Worm (Caenorhabditis elegans) whole organism, L3 larva: ENCODE measurements around the gene lgc-49.

ENCODE experiments used
- R02D3.7 ChIP-seq: fragments of 150-350 bp; optimal IDR thresholded peaks from 2 replicates; lab custom pipeline; 2014; ENCODE audit warnings: missing biosample characterization, missing genetic modification characterization
- ZK546.5 ChIP-seq: sonication (generic microtip); optimal IDR thresholded peaks from 2 replicates; lab custom pipeline; 2017; ENCODE audit warnings: missing biosample characterization, missing genetic modification characterization
- aly-2 ChIP-seq: fragments of 150-350 bp; optimal IDR thresholded peaks from 2 replicates; lab custom pipeline; 2014; ENCODE audit warnings: missing biosample characterization, missing genetic modification characterization
- ama-1 ChIP-seq: fragments of 150-350 bp; optimal IDR thresholded peaks from 2 replicates; lab custom pipeline; 2018
- ceh-16 ChIP-seq: sonication (generic microtip); optimal IDR thresholded peaks from 2 replicates; lab custom pipeline; 2017; ENCODE audit warnings: missing biosample characterization, missing genetic modification characterization
- ceh-82 ChIP-seq: fragments of 150-350 bp; optimal IDR thresholded peaks from 2 replicates; lab custom pipeline; 2014; ENCODE audit warnings: missing biosample characterization, missing genetic modification characterization
- ceh-9 ChIP-seq: sonication (generic microtip); optimal IDR thresholded peaks from 2 replicates; lab custom pipeline; 2018; ENCODE audit warnings: missing biosample characterization, missing genetic modification characterization
- daf-12 ChIP-seq: fragments of 150-350 bp; optimal IDR thresholded peaks from 2 replicates; lab custom pipeline; 2014; ENCODE audit warnings: missing biosample characterization, missing genetic modification reagents, missing genetic modification characterization
- egl-27 ChIP-seq: sonication (generic microtip); optimal IDR thresholded peaks from 4 replicates; lab custom pipeline; 2017; ENCODE audit warnings: missing biosample characterization, missing genetic modification reagents, missing genetic modification characterization
- egl-5 ChIP-seq: fragments of 150-350 bp; optimal IDR thresholded peaks from 2 replicates; lab custom pipeline; 2017; ENCODE audit warnings: missing biosample characterization, missing genetic modification reagents, missing genetic modification characterization, inconsistent platforms
- elt-1 ChIP-seq: fragments of 150-350 bp; optimal IDR thresholded peaks from 2 replicates; lab custom pipeline; 2014; ENCODE audit warnings: missing biosample characterization, missing genetic modification characterization
- elt-2 ChIP-seq: sonication (generic microtip); optimal IDR thresholded peaks from 2 replicates; lab custom pipeline; 2016; ENCODE audit warnings: missing genetic modification reagents, mild to moderate bottlenecking, missing genetic modification characterization, missing compliant biosample characterization
- eor-1 ChIP-seq, 2 experiments: fragments of 150-350 bp; optimal IDR thresholded peaks; 2 replicates each; lab custom pipeline; 2014 to 2018; ENCODE audit warnings: missing biosample characterization in 2 of 2, missing genetic modification characterization in 2 of 2
- fkh-10 ChIP-seq: sonication (generic microtip); optimal IDR thresholded peaks from 2 replicates; lab custom pipeline; 2017; ENCODE audit warnings: missing biosample characterization, missing genetic modification reagents, missing genetic modification characterization
- fkh-2 ChIP-seq: fragments of 150-350 bp; optimal IDR thresholded peaks from 2 replicates; lab custom pipeline; 2014; ENCODE audit warnings: missing biosample characterization, missing genetic modification reagents, missing genetic modification characterization
- hmg-11 ChIP-seq: sonication (generic microtip); optimal IDR thresholded peaks from 2 replicates; lab custom pipeline; 2016; ENCODE audit warnings: missing genetic modification characterization, missing compliant biosample characterization
- lin-15B ChIP-seq: fragments of 150-350 bp; optimal IDR thresholded peaks from 2 replicates; lab custom pipeline; 2014; ENCODE audit warnings: missing biosample characterization, missing genetic modification characterization
- lin-39 ChIP-seq: fragments of 150-350 bp; optimal IDR thresholded peaks from 2 replicates; lab custom pipeline; 2018; ENCODE audit warnings: missing biosample characterization, missing genetic modification reagents, missing genetic modification characterization
- lsy-12 ChIP-seq: sonication (generic microtip); optimal IDR thresholded peaks from 2 replicates; lab custom pipeline; 2016; ENCODE audit warnings: mild to moderate bottlenecking, missing genetic modification characterization, missing compliant biosample characterization
- mdl-1 ChIP-seq: fragments of 150-350 bp; optimal IDR thresholded peaks from 2 replicates; lab custom pipeline; 2014; ENCODE audit warnings: missing biosample characterization, missing genetic modification characterization
- mml-1 ChIP-seq: fragments of 150-350 bp; sonication (generic microtip); optimal IDR thresholded peaks from 3 replicates; lab custom pipeline; 2014; ENCODE audit warnings: missing biosample characterization, missing genetic modification characterization
- nfya-1 ChIP-seq: sonication (generic microtip); optimal IDR thresholded peaks from 2 replicates; lab custom pipeline; 2017; ENCODE audit warnings: missing genetic modification characterization, mild to moderate bottlenecking, missing compliant biosample characterization, antibody characterized with exemption, moderate library complexity; ENCODE audit not compliant: insufficient read depth
- nhr-11 ChIP-seq: fragments of 150-350 bp; optimal IDR thresholded peaks from 2 replicates; lab custom pipeline; 2014; ENCODE audit warnings: missing biosample characterization, missing genetic modification characterization
- nhr-12 ChIP-seq: fragments of 150-350 bp; optimal IDR thresholded peaks from 2 replicates; lab custom pipeline; 2014; ENCODE audit warnings: missing biosample characterization, missing genetic modification characterization
- nhr-23 ChIP-seq: fragments of 150-350 bp; optimal IDR thresholded peaks from 2 replicates; lab custom pipeline; 2014; ENCODE audit warnings: missing biosample characterization, missing genetic modification reagents, missing genetic modification characterization
- nhr-25 ChIP-seq: sonication (generic microtip); optimal IDR thresholded peaks from 2 replicates; lab custom pipeline; 2017; ENCODE audit warnings: missing biosample characterization, missing genetic modification characterization
- nhr-28 ChIP-seq: fragments of 150-350 bp; optimal IDR thresholded peaks from 2 replicates; lab custom pipeline; 2014; ENCODE audit warnings: missing biosample characterization, missing genetic modification characterization
- nhr-43 ChIP-seq: sonication (generic microtip); optimal IDR thresholded peaks from 2 replicates; lab custom pipeline; 2016; ENCODE audit warnings: mild to moderate bottlenecking, missing genetic modification characterization, missing compliant biosample characterization; ENCODE audit not compliant: poor library complexity, severe bottlenecking
- nhr-67 ChIP-seq: fragments of 150-350 bp; optimal IDR thresholded peaks from 2 replicates; lab custom pipeline; 2014; ENCODE audit warnings: missing biosample characterization, missing genetic modification characterization
- nhr-76 ChIP-seq: fragments of 150-350 bp; sonication (generic microtip); optimal IDR thresholded peaks from 5 replicates; lab custom pipeline; 2014; ENCODE audit warnings: missing biosample characterization, missing genetic modification characterization
- nhr-77 ChIP-seq: fragments of 150-350 bp; optimal IDR thresholded peaks from 2 replicates; lab custom pipeline; 2014; ENCODE audit warnings: missing biosample characterization, missing genetic modification characterization
- pha-4 ChIP-seq: fragments of 150-350 bp; optimal IDR thresholded peaks from 2 replicates; lab custom pipeline; 2014; ENCODE audit warnings: missing biosample characterization, missing genetic modification reagents, missing genetic modification characterization
- pqm-1 ChIP-seq: fragments of 150-350 bp; optimal IDR thresholded peaks from 2 replicates; lab custom pipeline; 2017; ENCODE audit warnings: missing biosample characterization, missing genetic modification characterization, inconsistent platforms
- sea-2 ChIP-seq: fragments of 150-350 bp; sonication (generic microtip); optimal IDR thresholded peaks from 4 replicates; lab custom pipeline; 2014; ENCODE audit warnings: missing biosample characterization, missing genetic modification reagents, missing genetic modification characterization
- skn-1 ChIP-seq: fragments of 150-350 bp; optimal IDR thresholded peaks from 2 replicates; lab custom pipeline; 2014; ENCODE audit warnings: missing biosample characterization, missing genetic modification characterization
- snpc-4 ChIP-seq: fragments of 150-350 bp; optimal IDR thresholded peaks from 2 replicates; lab custom pipeline; 2014; ENCODE audit warnings: missing biosample characterization, missing genetic modification characterization
- tbx-2 ChIP-seq: sonication (generic microtip); optimal IDR thresholded peaks from 2 replicates; lab custom pipeline; 2016; ENCODE audit warnings: mild to moderate bottlenecking, missing genetic modification characterization, missing compliant biosample characterization
- unc-39 ChIP-seq: sonication (generic microtip); optimal IDR thresholded peaks from 4 replicates; lab custom pipeline; 2017; ENCODE audit warnings: missing biosample characterization, missing genetic modification characterization
- unc-62 ChIP-seq: fragments of 150-350 bp; sonication (generic microtip); optimal IDR thresholded peaks from 4 replicates; lab custom pipeline; 2014; ENCODE audit warnings: missing biosample characterization, missing genetic modification reagents, missing genetic modification characterization
- ztf-11 ChIP-seq: fragments of 150-350 bp; optimal IDR thresholded peaks from 2 replicates; lab custom pipeline; 2014; ENCODE audit warnings: missing biosample characterization, missing genetic modification characterization

lgc-49 gene

DNA sequence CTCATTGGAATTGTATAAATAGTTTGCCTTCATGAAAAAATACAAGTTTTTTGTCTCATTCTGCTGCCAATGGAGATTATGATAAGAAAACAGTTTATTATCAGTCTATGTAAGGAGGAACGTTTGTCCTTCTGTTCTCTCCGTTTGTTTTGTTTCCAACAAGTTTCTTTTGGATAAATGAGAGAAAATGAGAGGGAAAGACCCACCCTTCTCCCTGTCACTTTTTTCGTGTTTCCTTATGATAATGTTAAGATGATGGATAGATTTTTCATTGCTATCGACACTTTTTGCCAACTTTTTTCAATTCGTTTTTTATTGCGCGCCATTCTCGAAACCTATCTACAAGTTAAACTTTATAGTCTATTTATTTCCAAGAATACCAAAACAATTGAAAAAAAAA is 40.1 kb downstream of the lgc-49 start:
- TF ChIP-seq R02D3.7 (tag; lab: Kevin White, UChicago) (no peak), nhr-43 (peak; percentile 30)

DNA sequence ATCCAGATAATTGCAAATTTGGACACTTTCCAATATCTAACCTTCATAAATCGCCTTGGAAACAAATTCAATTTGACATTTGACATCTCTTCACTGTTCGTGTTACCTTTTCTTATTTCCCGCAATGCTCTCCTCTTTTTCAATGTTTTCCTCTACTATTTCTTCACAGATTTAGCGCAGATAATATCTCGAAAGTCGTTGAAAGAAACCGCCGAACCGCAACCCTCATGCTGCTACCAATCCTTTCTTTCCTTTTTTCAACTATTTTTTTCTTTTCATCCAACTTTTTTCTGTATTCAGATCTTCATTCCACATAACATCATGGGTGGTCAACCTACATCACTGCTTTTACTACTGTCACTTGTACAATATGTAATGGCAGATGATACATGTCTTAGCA is 43.3 kb downstream of the lgc-49 start, which contains the start of gene T19B10.5:
Gene T19B10.5 (plus strand): TSS at position 301 of the 400 bp plus-strand sequence.
- TF ChIP-seq nhr-23 (tag; lab: Kevin White, UChicago) (no peak), unc-62 (no peak), daf-12 (tag; lab: Kevin White, UChicago) (no peak), hmg-11 (tag; lab: Kevin White, UChicago) (no peak), nhr-11 (tag; lab: Kevin White, UChicago) (no peak), lsy-12 (no peak), nfya-1 (tag; lab: Kevin White, UChicago) (no peak), snpc-4 (tag; lab: Kevin White, UChicago) (no peak), nhr-76 (tag; lab: Kevin White, UChicago) (no peak), sea-2 (GFP tag; lab: Kevin White, UChicago) (no peak), mml-1 (tag; lab: Kevin White, UChicago) (no peak), egl-5 (no peak), skn-1 (tag; lab: Kevin White, UChicago) (no peak), ceh-16 (tag; lab: Kevin White, UChicago) (no peak), fkh-2 (tag; lab: Kevin White, UChicago) (no peak), unc-39 (tag; lab: Kevin White, UChicago) (no peak), mdl-1 (tag; lab: Kevin White, UChicago) (no peak), nhr-43 (no peak), nhr-28 (tag; lab: Kevin White, UChicago) (no peak)

DNA sequence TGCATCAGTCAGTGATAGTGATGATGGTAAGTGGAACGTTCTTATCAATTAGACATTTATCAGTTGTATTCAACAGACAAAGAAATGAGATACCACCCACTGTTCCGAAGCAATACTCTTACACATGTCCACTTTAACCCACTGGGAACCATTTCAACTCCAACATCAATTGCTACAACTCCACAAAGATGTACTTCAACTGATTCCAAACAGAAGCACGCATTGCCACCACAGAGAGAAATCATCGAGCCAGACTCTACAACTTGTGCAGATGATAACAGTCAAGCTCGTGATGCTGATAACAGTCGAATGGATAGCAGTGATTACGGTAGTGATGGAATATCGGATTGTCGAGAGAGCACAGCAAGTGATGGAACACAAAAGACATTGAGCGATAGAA is 44.8 kb downstream of the lgc-49 start:
- no peak for TF ChIP-seq egl-27
- peak; percentile 98 for TF ChIP-seq elt-2
- no peak for TF ChIP-seq daf-12 (tag; lab: Kevin White, UChicago)
- peak; percentile 52 for TF ChIP-seq pqm-1 (tag; lab: Kevin White, UChicago)
- TF ChIP-seq ceh-16 (tag; lab: Kevin White, UChicago) = no peak

- TF ChIP-seq fkh-10 (GFP tag; lab: Kevin White, UChicago) (no peak), eor-1 (tag; optimal IDR thresholded peaks at IDR 0.05; lab: Kevin White, UChicago) (no peak), tbx-2 (tag; lab: Kevin White, UChicago) (no peak), ceh-82 (tag; lab: Kevin White, UChicago) (peak; percentile 61), ama-1 (lab: Kevin White, UChicago) (no peak), unc-62 (no peak), skn-1 (tag; lab: Kevin White, UChicago) (no peak), nhr-12 (tag; lab: Kevin White, UChicago) (no peak), ceh-9 (tag; lab: Kevin White, UChicago) (no peak), ztf-11 (tag; lab: Kevin White, UChicago) (no peak), unc-39 (tag; lab: Kevin White, UChicago) (no peak), nhr-76 (tag; lab: Kevin White, UChicago) (no peak), daf-12 (tag; lab: Kevin White, UChicago) (no peak), egl-5 (no peak), aly-2 (tag; lab: Kevin White, UChicago) (no peak), nhr-11 (tag; lab: Kevin White, UChicago) (no peak), lin-39 (tag; lab: Kevin White, UChicago) (peak; percentile 57), nhr-77 (tag; lab: Kevin White, UChicago) (no peak), nhr-23 (tag; lab: Kevin White, UChicago) (peak; percentile 47), egl-27 (no peak), pha-4 (tag; lab: Kevin White, UChicago) (peak; percentile 67), nhr-67 (no peak), snpc-4 (tag; lab: Kevin White, UChicago) (peak; percentile 60), nhr-25 (peak; percentile 52), elt-2 (peak; percentile 53), elt-1 (tag; lab: Kevin White, UChicago) (no peak), ceh-16 (tag; lab: Kevin White, UChicago) (no peak), R02D3.7 (tag; lab: Kevin White, UChicago) (peak; percentile 98), ZK546.5 (no peak), nhr-43 (peak; percentile 60), lin-15B (peak; percentile 55)
These were observed 48.2 kb downstream of the lgc-49 start, which contains the start of the genes dvc-1 and ima-1 for ce11 chrV:11239187-11239725. Gene dvc-1 (minus strand): TSS chrV:11239331. Gene ima-1 (plus strand): TSS chrV:11239675.
